Worm (Caenorhabditis elegans) whole organism, L4/young adult: ENCODE results near the gene rabx-5.

Experiments
- dao-5 ChIP-seq: sonication (generic microtip); optimal IDR thresholded peaks from 2 replicates; lab custom pipeline; 2016; ENCODE audit warnings: missing genotype, missing genetic modification characterization, moderate library complexity, missing compliant biosample characterization
- him-1 ChIP-seq: sonication (generic microtip); optimal IDR thresholded peaks from 2 replicates; lab custom pipeline; 2016; ENCODE audit warnings: missing genotype, missing genetic modification reagents, missing genetic modification characterization, missing compliant biosample characterization

DNA sequence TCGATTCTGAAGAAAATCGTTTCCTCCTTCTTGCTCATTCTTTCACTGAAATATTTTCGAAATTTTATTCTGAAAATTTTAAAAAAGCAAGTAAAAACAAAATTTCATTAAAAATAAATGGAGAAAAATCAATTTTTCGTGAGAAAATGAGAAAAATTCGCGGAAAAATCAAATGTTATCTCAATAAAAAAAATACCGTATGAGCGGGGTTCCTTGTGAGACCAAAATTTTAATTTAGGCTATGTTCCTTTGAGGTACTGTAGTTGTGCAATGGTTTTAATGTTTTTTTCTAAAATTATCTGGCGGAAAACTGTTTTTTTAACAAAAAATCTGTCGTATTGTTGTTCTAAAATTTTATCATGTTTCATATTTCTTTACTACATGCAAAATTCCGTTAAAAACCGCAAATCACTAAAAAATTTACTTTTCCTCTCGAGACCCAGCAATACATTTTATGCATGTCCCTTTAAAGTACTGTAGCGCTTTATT lies 5.0 kb upstream of the rabx-5 start, which contains the start of gene epg-6:
- no peak for TF ChIP-seq him-1
- no peak for TF ChIP-seq dao-5 (tag; lab: Kevin White, UChicago)
